Worm (Caenorhabditis elegans) whole organism, late embryonic: ENCODE measurements around the gene Y46G5A.22.

Source experiments
- ama-1 ChIP-seq: fragments of 150-350 bp; optimal IDR thresholded peaks from 2 replicates; lab custom pipeline; 2014
- ceh-9 ChIP-seq: sonication (generic microtip); optimal IDR thresholded peaks from 2 replicates; lab custom pipeline; 2016; ENCODE audit warnings: mild to moderate bottlenecking, missing genetic modification characterization, inconsistent platforms, missing compliant biosample characterization
- gmeb-2 ChIP-seq: sonication (generic microtip); optimal IDR thresholded peaks from 2 replicates; lab custom pipeline; 2016; ENCODE audit warnings: missing genetic modification characterization, inconsistent platforms, missing compliant biosample characterization
- hlh-13 ChIP-seq: fragments of 200-800 bp; sonication (Bioruptor generic); optimal IDR thresholded peaks from 2 replicates; lab custom pipeline; 2018; ENCODE audit warnings: mild to moderate bottlenecking, missing genetic modification characterization, missing compliant biosample characterization
- hlh-6 ChIP-seq: sonication (generic microtip); optimal IDR thresholded peaks from 2 replicates; lab custom pipeline; 2016; ENCODE audit warnings: missing genotype, missing genetic modification characterization, missing compliant biosample characterization
- hlh-8 ChIP-seq: sonication (generic microtip); optimal IDR thresholded peaks from 2 replicates; lab custom pipeline; 2016; ENCODE audit warnings: missing genotype, missing genetic modification characterization, missing compliant biosample characterization
- lim-6 ChIP-seq: sonication (generic microtip); optimal IDR thresholded peaks from 2 replicates; lab custom pipeline; 2016; ENCODE audit warnings: missing genetic modification characterization, missing compliant biosample characterization
- nfya-1 ChIP-seq: sonication (generic microtip); optimal IDR thresholded peaks from 2 replicates; lab custom pipeline; 2017; ENCODE audit warnings: missing genetic modification characterization, mild to moderate bottlenecking, missing compliant biosample characterization, antibody characterized with exemption, moderate library complexity
- pha-2 ChIP-seq: sonication (generic microtip); optimal IDR thresholded peaks from 2 replicates; lab custom pipeline; 2017; ENCODE audit warnings: mild to moderate bottlenecking, missing genetic modification characterization, missing compliant biosample characterization
- sox-4 ChIP-seq: sonication (generic microtip); optimal IDR thresholded peaks from 2 replicates; lab custom pipeline; 2017; ENCODE audit warnings: mild to moderate bottlenecking, missing genetic modification characterization, inconsistent platforms, missing compliant biosample characterization
- tbx-2 ChIP-seq: sonication (generic microtip); optimal IDR thresholded peaks from 2 replicates; lab custom pipeline; 2016; ENCODE audit warnings: missing genetic modification characterization, missing compliant biosample characterization
- ztf-16 ChIP-seq: sonication (generic microtip); optimal IDR thresholded peaks from 2 replicates; lab custom pipeline; 2017; ENCODE audit warnings: missing genetic modification characterization, missing compliant biosample characterization

DNA sequence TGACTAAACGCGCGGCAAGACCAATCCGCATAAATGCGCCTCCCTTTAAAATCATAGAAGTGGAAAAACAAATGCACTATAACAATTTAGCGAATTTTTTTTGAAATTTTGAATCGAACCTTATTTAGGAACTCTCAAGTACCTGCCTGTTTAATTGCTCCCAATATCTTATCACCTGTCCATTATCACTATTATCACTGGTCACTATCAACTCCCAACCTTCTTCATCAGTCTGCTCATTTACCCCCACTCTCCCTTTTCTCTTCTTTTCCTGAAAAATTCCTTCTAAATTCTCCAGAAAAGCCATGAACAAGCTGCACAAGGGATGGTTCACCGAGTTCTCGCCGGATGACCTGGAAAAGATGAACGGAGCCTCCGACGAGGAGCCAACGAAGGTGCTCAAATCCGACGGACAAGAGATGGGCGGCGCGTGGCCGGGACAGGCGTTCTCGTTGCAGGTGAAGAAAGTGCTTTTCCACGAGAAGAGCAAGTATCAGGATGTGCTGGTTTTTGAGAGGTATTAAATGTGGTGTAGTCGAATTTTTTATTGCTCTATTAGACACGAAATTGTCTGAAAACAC lies 11.7 kb downstream of the Y46G5A.22 start, which contains the start of gene spds-1:
- TF ChIP-seq ztf-16 (tag; lab: Kevin White, UChicago) = no peak
- no peak for TF ChIP-seq gmeb-2 (tag; lab: Kevin White, UChicago)
- TF ChIP-seq hlh-13 (GFP tag; lab: Kevin White, UChicago) = no peak
- no peak for TF ChIP-seq lim-6 (tag; lab: Kevin White, UChicago)
- TF ChIP-seq tbx-2 = no peak
- no peak for TF ChIP-seq sox-4 (tag; lab: Kevin White, UChicago)
- TF ChIP-seq ama-1 (lab: Kevin White, UChicago) = no peak
- no peak for TF ChIP-seq nfya-1 (tag; lab: Kevin White, UChicago)
- no peak for TF ChIP-seq hlh-6 (tag; lab: Kevin White, UChicago)
- TF ChIP-seq pha-2 (tag; lab: Kevin White, UChicago) = no peak
- TF ChIP-seq ceh-9 (tag; lab: Kevin White, UChicago) = no peak
- no peak for TF ChIP-seq hlh-8 (tag; lab: Kevin White, UChicago)
